Worm (Caenorhabditis elegans) whole organism, L4 larva: ENCODE measurements around the gene vars-1.

Experiments
- F26F4.8 ChIP-seq: fragments of 200-800 bp; sonication (Bioruptor generic); conservative IDR thresholded peaks from 2 replicates; pipeline ENCODE4 v1.3.6; 2022; ENCODE audit warnings: missing genetic modification characterization, missing compliant biosample characterization
- F37D6.2 ChIP-seq: sonication (generic microtip); optimal IDR thresholded peaks from 2 replicates; lab custom pipeline; 2016; ENCODE audit warnings: mild to moderate bottlenecking, missing genetic modification characterization, missing compliant biosample characterization
- F44E2.7 ChIP-seq: fragments of 200-800 bp; sonication (Bioruptor generic); IDR thresholded peaks from 2 replicates; pipeline ENCODE4 v2.1.2; 2022; ENCODE audit warnings: missing genetic modification characterization, missing compliant biosample characterization
- F49E8.2 ChIP-seq: sonication (generic microtip); optimal IDR thresholded peaks from 2 replicates; lab custom pipeline; 2016; ENCODE audit warnings: missing compliant biosample characterization, mild to moderate bottlenecking, missing genetic modification characterization, borderline replicate concordance
- R02D3.7 ChIP-seq: fragments of 150-350 bp; sonication (generic microtip); optimal IDR thresholded peaks from 3 replicates; lab custom pipeline; 2014; ENCODE audit warnings: missing biosample characterization, missing genetic modification characterization
- T26A8.4 ChIP-seq: fragments of 200-800 bp; sonication (Bioruptor generic); IDR thresholded peaks from 2 replicates; pipeline ENCODE4 v1.3.6; 2022; ENCODE audit warnings: missing genetic modification characterization, missing compliant biosample characterization
- Y105C5A.15 ChIP-seq: fragments of 200-800 bp; sonication (Bioruptor generic); IDR thresholded peaks from 2 replicates; pipeline ENCODE4 v1.3.6; 2022; ENCODE audit warnings: missing genetic modification characterization, missing compliant biosample characterization
- aly-2 ChIP-seq: sonication (generic microtip); optimal IDR thresholded peaks from 2 replicates; lab custom pipeline; 2018; ENCODE audit warnings: missing biosample characterization, missing genetic modification characterization
- ama-1 ChIP-seq: fragments of 150-350 bp; optimal IDR thresholded peaks from 2 replicates; lab custom pipeline; 2014; ENCODE audit warnings: inconsistent platforms, mixed read lengths
- arid-1 ChIP-seq: fragments of 200-800 bp; sonication (Bioruptor generic); conservative IDR thresholded peaks from 2 replicates; pipeline ENCODE4 v1.3.6; 2022; ENCODE audit warnings: missing genetic modification reagents, missing genetic modification characterization, missing compliant biosample characterization
- ctbp-1 ChIP-seq: fragments of 200-800 bp; sonication (Bioruptor generic); IDR thresholded peaks from 2 replicates; pipeline ENCODE4 v1.3.6; 2022; ENCODE audit warnings: missing genetic modification reagents, missing genetic modification characterization, missing compliant biosample characterization
- dmd-6 ChIP-seq: fragments of 200-800 bp; sonication (Bioruptor generic); IDR thresholded peaks from 2 replicates; pipeline ENCODE4 v1.3.6; 2022; ENCODE audit warnings: missing genetic modification reagents, missing genetic modification characterization, missing compliant biosample characterization
- dpl-1 ChIP-seq: fragments of 150-350 bp; optimal IDR thresholded peaks from 2 replicates; lab custom pipeline; 2014; ENCODE audit warnings: missing biosample characterization, missing genetic modification reagents, missing genetic modification characterization
- duxl-1 ChIP-seq: sonication (generic microtip); optimal IDR thresholded peaks from 2 replicates; lab custom pipeline; 2016; ENCODE audit warnings: mild to moderate bottlenecking, missing genetic modification characterization, moderate library complexity, missing compliant biosample characterization; ENCODE audit not compliant: poor library complexity
- dve-1 ChIP-seq: sonication (generic microtip); optimal IDR thresholded peaks from 2 replicates; lab custom pipeline; 2017; ENCODE audit warnings: antibody characterized with exemption, mild to moderate bottlenecking, missing genetic modification characterization, missing compliant biosample characterization; ENCODE audit not compliant: insufficient read depth
- egl-27 ChIP-seq: sonication (generic microtip); optimal IDR thresholded peaks from 3 replicates; lab custom pipeline; 2017; ENCODE audit warnings: missing biosample characterization, missing genetic modification reagents, missing genetic modification characterization
- egl-43 ChIP-seq: fragments of 200-800 bp; sonication (Bioruptor generic); IDR thresholded peaks from 2 replicates; pipeline ENCODE4 v1.3.6; 2022; ENCODE audit warnings: missing genetic modification reagents, missing genetic modification characterization, missing compliant biosample characterization
- fkh-10 ChIP-seq: fragments of 150-350 bp; optimal IDR thresholded peaks from 2 replicates; lab custom pipeline; 2014; ENCODE audit warnings: missing biosample characterization, missing genetic modification reagents, missing genetic modification characterization
- fos-1 ChIP-seq: fragments of 150-350 bp; optimal IDR thresholded peaks from 2 replicates; lab custom pipeline; 2014; ENCODE audit warnings: missing biosample characterization, missing genetic modification characterization
- hlh-30 ChIP-seq: sonication (generic microtip); optimal IDR thresholded peaks from 2 replicates; lab custom pipeline; 2017; ENCODE audit warnings: antibody characterized with exemption, mild to moderate bottlenecking, missing genetic modification characterization, missing compliant biosample characterization; ENCODE audit not compliant: insufficient read depth
- jun-1 ChIP-seq: fragments of 150-350 bp; optimal IDR thresholded peaks from 2 replicates; lab custom pipeline; 2014; ENCODE audit warnings: missing biosample characterization, missing genetic modification reagents, missing genetic modification characterization
- lin-15B ChIP-seq: fragments of 150-350 bp; sonication (generic microtip); optimal IDR thresholded peaks from 3 replicates; lab custom pipeline; 2014; ENCODE audit warnings: missing biosample characterization, missing genetic modification characterization
- lin-29 ChIP-seq: fragments of 200-800 bp; sonication (Bioruptor generic); IDR thresholded peaks from 2 replicates; pipeline ENCODE4 v1.3.6; 2022; ENCODE audit warnings: missing genetic modification reagents, missing genetic modification characterization, missing compliant biosample characterization
- lin-39 ChIP-seq: fragments of 150-350 bp; optimal IDR thresholded peaks from 2 replicates; lab custom pipeline; 2014; ENCODE audit warnings: missing biosample characterization, missing genetic modification reagents, missing genetic modification characterization
- lsy-2 ChIP-seq, 2 experiments: fragments of 150-350 bp in 1 of 2; sonication (generic microtip) in 1 of 2; optimal IDR thresholded peaks; 2 replicates each; lab custom pipeline; 2014 to 2017; ENCODE audit warnings: missing biosample characterization in 2 of 2, missing genetic modification characterization in 2 of 2
- madf-5 ChIP-seq, 2 experiments: fragments of 200-800 bp; sonication (Bioruptor generic); IDR thresholded peaks; 2 replicates each; pipeline ENCODE4 v1.3.6; 2022; ENCODE audit warnings: missing compliant biosample characterization in 2 of 2, missing genetic modification characterization in 2 of 2
- madf-9 ChIP-seq: fragments of 200-800 bp; sonication (Bioruptor generic); conservative IDR thresholded peaks from 2 replicates; pipeline ENCODE4 v1.3.6; 2022; ENCODE audit warnings: missing genetic modification reagents, missing genetic modification characterization, missing compliant biosample characterization
- mdl-1 ChIP-seq, 2 experiments: fragments of 150-350 bp in 1 of 2; sonication (generic microtip) in 1 of 2; optimal IDR thresholded peaks; 2 replicates each; lab custom pipeline; 2014 to 2017; ENCODE audit warnings: missing biosample characterization in 2 of 2, missing genetic modification characterization in 2 of 2
- nhr-10 ChIP-seq: fragments of 150-350 bp; optimal IDR thresholded peaks from 2 replicates; lab custom pipeline; 2014; ENCODE audit warnings: missing biosample characterization, missing genetic modification characterization
- nhr-25 ChIP-seq: sonication (generic microtip); optimal IDR thresholded peaks from 2 replicates; lab custom pipeline; 2017; ENCODE audit warnings: missing genetic modification characterization, mild to moderate bottlenecking, missing compliant biosample characterization, antibody characterized with exemption, moderate library complexity, borderline replicate concordance; ENCODE audit not compliant: insufficient read depth
- nhr-28 ChIP-seq: fragments of 150-350 bp; optimal IDR thresholded peaks from 2 replicates; lab custom pipeline; 2014; ENCODE audit warnings: missing biosample characterization, missing genetic modification characterization
- nhr-41 ChIP-seq: fragments of 200-800 bp; sonication (Bioruptor generic); IDR thresholded peaks from 2 replicates; pipeline ENCODE4 v1.3.6; 2022; ENCODE audit warnings: missing genetic modification reagents, missing genetic modification characterization, missing compliant biosample characterization
- nhr-48 ChIP-seq: sonication (generic microtip); optimal IDR thresholded peaks from 2 replicates; lab custom pipeline; 2016; ENCODE audit warnings: mild to moderate bottlenecking, missing genetic modification characterization, missing compliant biosample characterization
- nhr-6 ChIP-seq: fragments of 150-350 bp; optimal IDR thresholded peaks from 2 replicates; lab custom pipeline; 2014; ENCODE audit warnings: missing biosample characterization, missing genetic modification characterization
- nhr-76 ChIP-seq: fragments of 150-350 bp; optimal IDR thresholded peaks from 2 replicates; lab custom pipeline; 2014; ENCODE audit warnings: missing biosample characterization, missing genetic modification characterization
- nhr-77 ChIP-seq: fragments of 150-350 bp; optimal IDR thresholded peaks from 2 replicates; lab custom pipeline; 2014; ENCODE audit warnings: missing biosample characterization, missing genetic modification characterization
- php-3 ChIP-seq: fragments of 200-800 bp; sonication (Bioruptor generic); IDR thresholded peaks from 2 replicates; pipeline ENCODE4 v1.3.6; 2022; ENCODE audit warnings: missing genetic modification reagents, missing genetic modification characterization, missing compliant biosample characterization
- rbr-2 ChIP-seq: sonication (generic microtip); optimal IDR thresholded peaks from 2 replicates; lab custom pipeline; 2016; ENCODE audit warnings: missing genotype, missing genetic modification characterization, missing compliant biosample characterization
- saeg-2 ChIP-seq: fragments of 200-800 bp; sonication (Bioruptor generic); IDR thresholded peaks from 2 replicates; pipeline ENCODE4 v1.3.6; 2022; ENCODE audit warnings: missing genetic modification reagents, missing genetic modification characterization, missing compliant biosample characterization
- sdz-12 ChIP-seq: fragments of 200-800 bp; sonication (Bioruptor generic); optimal IDR thresholded peaks from 2 replicates; lab custom pipeline; 2018; ENCODE audit warnings: mild to moderate bottlenecking, missing genetic modification characterization, missing compliant biosample characterization
- set-16 ChIP-seq: fragments of 200-800 bp; sonication (Bioruptor generic); IDR thresholded peaks from 2 replicates; pipeline ENCODE4 v1.3.6; 2022; ENCODE audit warnings: missing genetic modification reagents, missing genetic modification characterization, missing compliant biosample characterization
- skn-1 ChIP-seq: fragments of 150-350 bp; optimal IDR thresholded peaks from 2 replicates; lab custom pipeline; 2014; ENCODE audit warnings: missing biosample characterization, missing genetic modification characterization
- snpc-4 ChIP-seq: fragments of 150-350 bp; optimal IDR thresholded peaks from 2 replicates; lab custom pipeline; 2014; ENCODE audit warnings: missing biosample characterization, missing genetic modification characterization
- spr-3 ChIP-seq: fragments of 200-800 bp; sonication (Bioruptor generic); optimal IDR thresholded peaks from 2 replicates; lab custom pipeline; 2018; ENCODE audit warnings: mild to moderate bottlenecking, missing genetic modification characterization, missing compliant biosample characterization
- tag-97 ChIP-seq: fragments of 200-800 bp; sonication (Bioruptor generic); IDR thresholded peaks from 2 replicates; pipeline ENCODE4 v1.3.6; 2022; ENCODE audit warnings: missing genetic modification characterization, missing compliant biosample characterization
- tra-1 ChIP-seq: fragments of 200-800 bp; sonication (Bioruptor generic); IDR thresholded peaks from 2 replicates; pipeline ENCODE4 v1.3.6; 2022; ENCODE audit warnings: missing genetic modification reagents, missing genetic modification characterization, missing compliant biosample characterization
- unc-39 ChIP-seq: sonication (generic microtip); optimal IDR thresholded peaks from 2 replicates; lab custom pipeline; 2017; ENCODE audit warnings: missing biosample characterization, missing genetic modification characterization
- unc-62 ChIP-seq, 3 experiments: fragments of 150-350 bp in 1 of 3; sonication (generic microtip); optimal IDR thresholded peaks in 2 of 3; peaks in 1 of 3; 1 replicate in 1 of 3; 2 replicates in 2 of 3; lab custom pipeline; 2014 to 2017; ENCODE audit warnings: missing biosample characterization in 3 of 3, missing genetic modification characterization in 3 of 3, missing genetic modification reagents in 3 of 3, missing genotype in 1 of 3
- vab-7 ChIP-seq: fragments of 200-800 bp; sonication (Bioruptor generic); IDR thresholded peaks from 2 replicates; pipeline ENCODE4 v1.3.6; 2022; ENCODE audit warnings: missing genetic modification reagents, missing genetic modification characterization, missing compliant biosample characterization
- zag-1 ChIP-seq: fragments of 150-350 bp; optimal IDR thresholded peaks from 2 replicates; lab custom pipeline; 2014; ENCODE audit warnings: missing biosample characterization, missing genetic modification characterization
- zfp-3 ChIP-seq: fragments of 200-800 bp; sonication (Bioruptor generic); conservative IDR thresholded peaks from 2 replicates; pipeline ENCODE4 v1.3.6; 2022; ENCODE audit warnings: missing genetic modification reagents, missing genetic modification characterization, missing compliant biosample characterization
- zip-11 ChIP-seq: fragments of 200-800 bp; sonication (Bioruptor generic); IDR thresholded peaks from 2 replicates; pipeline ENCODE4 v1.3.6; 2022; ENCODE audit warnings: missing genetic modification characterization, missing compliant biosample characterization

vars-1 gene

ce11 chrV:8039085-8039525 is 7.9 kb downstream of the vars-1 start (continued):
- no peak for TF ChIP-seq aly-2
- TF ChIP-seq tag-97 = no peak
- TF ChIP-seq F44E2.7 = no peak
- peak in 1 of 2 experiments; percentile 47 for TF ChIP-seq lsy-2 (tag; optimal IDR thresholded peaks at IDR 0.05; lab: Kevin White, UChicago)
- peak; percentile 85 for TF ChIP-seq nhr-25 (tag; lab: Kevin White, UChicago)
- TF ChIP-seq snpc-4 = no peak
- peak; percentile 19; the same call in 1 of the 2 replicates for TF ChIP-seq tra-1
- peak; percentile 82; the same call in 1 of the 2 replicates for TF ChIP-seq zfp-3 (GFP tag; lab: Robert Waterston, UW)
- TF ChIP-seq saeg-2 = no peak
- TF ChIP-seq arid-1 = no peak
- no peak for TF ChIP-seq nhr-41 (GFP tag; lab: Robert Waterston, UW)
- TF ChIP-seq ama-1 (lab: Kevin White, UChicago) = no peak
- no peak for TF ChIP-seq fkh-10 (GFP tag; lab: Kevin White, UChicago)
- TF ChIP-seq php-3 (GFP tag; lab: Robert Waterston, UW) = no peak
- TF ChIP-seq jun-1 = no peak
- TF ChIP-seq R02D3.7 = no peak
- no peak for TF ChIP-seq unc-62 (GFP tag; optimal IDR thresholded peaks at IDR 0.05 in 1 of 2; lab: Kevin White, UChicago)
- TF ChIP-seq unc-62 (tag; optimal IDR thresholded peaks at IDR 0.05; lab: Kevin White, UChicago) = no peak
- no peak for TF ChIP-seq ctbp-1 (GFP tag; lab: Robert Waterston, UW)
- no peak for TF ChIP-seq hlh-30 (tag; lab: Kevin White, UChicago)
- no peak for TF ChIP-seq nhr-77 (tag; lab: Kevin White, UChicago)
- peak; percentile 16 for TF ChIP-seq dve-1
- TF ChIP-seq lin-15B (tag; lab: Kevin White, UChicago) = no peak
- no peak for TF ChIP-seq fos-1 (tag; lab: Kevin White, UChicago)
- no peak for TF ChIP-seq unc-39 (tag; lab: Kevin White, UChicago)
- TF ChIP-seq zip-11 (GFP tag; lab: Robert Waterston, UW) = no peak
- no peak for TF ChIP-seq nhr-76 (tag; lab: Kevin White, UChicago)
- no peak for TF ChIP-seq egl-43 (GFP tag; lab: Robert Waterston, UW)
- no peak for TF ChIP-seq dpl-1 (GFP tag; lab: Kevin White, UChicago)
- no peak for TF ChIP-seq nhr-48
- TF ChIP-seq dmd-6 (GFP tag; lab: Robert Waterston, UW) = no peak
- no peak for TF ChIP-seq madf-5 (GFP tag; IDR thresholded peaks at IDR 0.05; lab: Robert Waterston, UW)
- TF ChIP-seq lin-29 = no peak
- TF ChIP-seq spr-3 (GFP tag; lab: Kevin White, UChicago) = no peak
- TF ChIP-seq duxl-1 (tag; lab: Kevin White, UChicago) = peak; percentile 83
- no peak for TF ChIP-seq nhr-28 (tag; lab: Kevin White, UChicago)
- no peak for TF ChIP-seq F26F4.8 (GFP tag; lab: Robert Waterston, UW)
- TF ChIP-seq nhr-10 (tag; lab: Kevin White, UChicago) = no peak
- TF ChIP-seq skn-1 (tag; lab: Kevin White, UChicago) = no peak
- TF ChIP-seq egl-27 (tag; lab: Kevin White, UChicago) = no peak
- TF ChIP-seq nhr-6 (tag; lab: Kevin White, UChicago) = no peak
- no peak for TF ChIP-seq set-16 (GFP tag; lab: Robert Waterston, UW)
- no peak for TF ChIP-seq rbr-2 (tag; lab: Kevin White, UChicago)
- no peak for TF ChIP-seq Y105C5A.15
- no peak for TF ChIP-seq sdz-12 (GFP tag; lab: Kevin White, UChicago)
- no peak for TF ChIP-seq F37D6.2
- TF ChIP-seq T26A8.4 (GFP tag; lab: Robert Waterston, UW) = peak; percentile 57; the same call in 1 of the 2 replicates
- no peak for TF ChIP-seq mdl-1 (tag; optimal IDR thresholded peaks at IDR 0.05; lab: Kevin White, UChicago)
- no peak for TF ChIP-seq madf-9 (GFP tag; lab: Robert Waterston, UW)
- no peak for TF ChIP-seq vab-7 (GFP tag; lab: Robert Waterston, UW)
- no peak for TF ChIP-seq lin-39 (tag; lab: Kevin White, UChicago)
- no peak for TF ChIP-seq zag-1 (tag; lab: Kevin White, UChicago)
- no peak for TF ChIP-seq F49E8.2 (tag; lab: Kevin White, UChicago)
